Worm (Caenorhabditis elegans): ENCODE results near the gene srg-58.

DNA sequence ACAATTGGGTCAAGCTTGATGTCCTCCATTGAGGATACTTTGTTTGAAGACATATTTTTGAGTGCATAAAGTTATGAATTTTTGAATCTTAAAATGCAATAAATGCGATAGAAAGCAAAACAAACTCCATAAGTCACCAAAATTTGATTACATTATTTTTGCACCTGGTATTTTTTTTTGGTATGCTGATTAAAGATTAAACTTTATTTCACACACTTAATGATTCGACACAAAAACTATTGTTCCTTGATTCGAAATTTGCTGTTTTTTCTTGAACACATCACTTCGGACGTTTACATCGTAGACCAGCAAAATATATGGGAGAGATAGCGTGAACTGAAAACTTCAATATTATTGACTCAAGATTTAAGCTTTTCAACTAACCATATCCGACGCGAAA lies 19.1 kb downstream of the srg-58 start, which contains the start of gene srg-61:
- TF ChIP-seq nhr-12 (tag; optimal IDR thresholded peaks at IDR 0.05), result no peak
- no peak for TF ChIP-seq elt-2 (tag; optimal IDR thresholded peaks at IDR 0.05)
- TF ChIP-seq fkh-10 (GFP tag; optimal IDR thresholded peaks at IDR 0.05), result no peak
- TF ChIP-seq ztf-11 (tag; optimal IDR thresholded peaks at IDR 0.05), result no peak
- no peak for TF ChIP-seq ama-1 (optimal IDR thresholded peaks at IDR 0.05)
- TF ChIP-seq tbx-2 (tag; optimal IDR thresholded peaks at IDR 0.05), result no peak
- no peak for TF ChIP-seq snpc-4 (tag; optimal IDR thresholded peaks at IDR 0.05)
- TF ChIP-seq lin-39 (tag; optimal IDR thresholded peaks at IDR 0.05), result no peak
- TF ChIP-seq elt-3 (tag; optimal IDR thresholded peaks at IDR 0.05), result no peak

Data from whole organism, L3 larva.